Worm (Caenorhabditis elegans) whole organism, L4/young adult: ENCODE data around the gene fum-1.

Experiments
- W03F9.2 ChIP-seq: fragments of 150-350 bp; optimal IDR thresholded peaks from 2 replicates; lab custom pipeline; 2014; ENCODE audit warnings: missing biosample characterization, missing genetic modification characterization
- him-1 ChIP-seq: sonication (generic microtip); optimal IDR thresholded peaks from 2 replicates; lab custom pipeline; 2016; ENCODE audit warnings: missing genotype, missing genetic modification reagents, missing genetic modification characterization, missing compliant biosample characterization

- TF ChIP-seq him-1 (tag; lab: Kevin White, UChicago) (peak; percentile 24), W03F9.2 (tag; lab: Kevin White, UChicago) (peak; percentile 83)
Measured at ce11 chrIII:7499421-7499902, 34.1 kb downstream of the fum-1 start, which contains the start of the genes C07H6.9 and sap-140.
